Worm (Caenorhabditis elegans) whole organism, young adult: ENCODE measurements around the gene nlp-50.

Source experiments
- B0261.1 ChIP-seq: sonication (generic microtip); optimal IDR thresholded peaks from 2 replicates; lab custom pipeline; 2016; ENCODE audit warnings: mild to moderate bottlenecking, missing genetic modification characterization, moderate library complexity, missing compliant biosample characterization
- B0336.3 ChIP-seq: fragments of 200-800 bp; sonication (Bioruptor generic); IDR thresholded peaks from 2 replicates; pipeline ENCODE4 v1.3.6; 2022; ENCODE audit warnings: missing genetic modification characterization, missing compliant biosample characterization
- C17E4.6 ChIP-seq: fragments of 200-800 bp; sonication (Bioruptor generic); IDR thresholded peaks from 2 replicates; pipeline ENCODE4 v1.3.6; 2022; ENCODE audit warnings: missing genetic modification reagents, missing genetic modification characterization, missing compliant biosample characterization
- F22D6.2 ChIP-seq: sonication (generic microtip); optimal IDR thresholded peaks from 2 replicates; lab custom pipeline; 2016; ENCODE audit warnings: mild to moderate bottlenecking, missing genetic modification characterization, missing compliant biosample characterization
- F49E8.2 ChIP-seq: sonication (generic microtip); optimal IDR thresholded peaks from 3 replicates; lab custom pipeline; 2017; ENCODE audit warnings: missing genetic modification characterization, mild to moderate bottlenecking, missing compliant biosample characterization, antibody characterized with exemption, moderate library complexity; ENCODE audit not compliant: insufficient read depth
- F57C9.4 ChIP-seq: sonication (generic microtip); optimal IDR thresholded peaks from 2 replicates; lab custom pipeline; 2017; ENCODE audit warnings: mild to moderate bottlenecking, missing genetic modification characterization, missing compliant biosample characterization
- K11D2.4 ChIP-seq: fragments of 200-800 bp; sonication (Bioruptor generic); IDR thresholded peaks from 2 replicates; pipeline ENCODE4 v1.3.6; 2022; ENCODE audit warnings: missing genetic modification reagents, missing genetic modification characterization, missing compliant biosample characterization
- T07F8.4 ChIP-seq: sonication (generic microtip); optimal IDR thresholded peaks from 2 replicates; lab custom pipeline; 2016; ENCODE audit warnings: mild to moderate bottlenecking, missing genetic modification characterization, moderate library complexity, missing compliant biosample characterization
- Y56A3A.18 ChIP-seq: fragments of 200-800 bp; sonication (Bioruptor generic); IDR thresholded peaks from 2 replicates; pipeline ENCODE4 v1.3.6; 2022; ENCODE audit warnings: missing genetic modification reagents, missing genetic modification characterization, missing compliant biosample characterization
- atf-7 ChIP-seq: sonication (generic microtip); optimal IDR thresholded peaks from 2 replicates; lab custom pipeline; 2017; ENCODE audit warnings: mild to moderate bottlenecking, missing genetic modification characterization, missing compliant biosample characterization
- attf-5 ChIP-seq: fragments of 200-800 bp; sonication (Bioruptor generic); optimal IDR thresholded peaks from 2 replicates; lab custom pipeline; 2018; ENCODE audit warnings: mild to moderate bottlenecking, missing genetic modification characterization, missing compliant biosample characterization
- ccch-3 ChIP-seq: fragments of 200-800 bp; sonication (Bioruptor generic); optimal IDR thresholded peaks from 2 replicates; lab custom pipeline; 2018; ENCODE audit warnings: mild to moderate bottlenecking, missing genetic modification characterization, missing compliant biosample characterization
- ceh-100 ChIP-seq: fragments of 200-800 bp; sonication (Bioruptor generic); IDR thresholded peaks from 2 replicates; pipeline ENCODE4 v1.3.6; 2022; ENCODE audit warnings: missing genetic modification reagents, missing genetic modification characterization, missing compliant biosample characterization
- efl-1 ChIP-seq: fragments of 150-350 bp; optimal IDR thresholded peaks from 2 replicates; lab custom pipeline; 2014; ENCODE audit warnings: missing biosample characterization, missing genetic modification reagents, missing genetic modification characterization
- egl-18 ChIP-seq: fragments of 200-800 bp; sonication (Bioruptor generic); IDR thresholded peaks from 2 replicates; pipeline ENCODE4 v1.3.6; 2022; ENCODE audit warnings: missing genetic modification reagents, missing genetic modification characterization, missing compliant biosample characterization
- egrh-3 ChIP-seq: fragments of 200-800 bp; sonication (Bioruptor generic); IDR thresholded peaks from 2 replicates; pipeline ENCODE4 v1.3.6; 2022; ENCODE audit warnings: missing genetic modification reagents, missing genetic modification characterization, missing compliant biosample characterization
- ets-4 ChIP-seq: fragments of 200-800 bp; sonication (Bioruptor generic); optimal IDR thresholded peaks from 2 replicates; lab custom pipeline; 2018; ENCODE audit warnings: mild to moderate bottlenecking, missing genetic modification characterization, missing compliant biosample characterization
- hlh-12 ChIP-seq: sonication (generic microtip); optimal IDR thresholded peaks from 2 replicates; lab custom pipeline; 2016; ENCODE audit warnings: missing genetic modification characterization, missing compliant biosample characterization
- hlh-26 ChIP-seq: fragments of 200-800 bp; sonication (Bioruptor generic); conservative IDR thresholded peaks from 2 replicates; pipeline ENCODE4 v1.3.6; 2022; ENCODE audit warnings: missing genetic modification reagents, missing genetic modification characterization, missing compliant biosample characterization
- hmg-1.2 ChIP-seq: fragments of 200-800 bp; sonication (Bioruptor generic); IDR thresholded peaks from 2 replicates; pipeline ENCODE4 v1.3.6; 2022; ENCODE audit warnings: missing genetic modification reagents, missing genetic modification characterization, missing compliant biosample characterization
- lag-1 ChIP-seq: fragments of 200-800 bp; sonication (Bioruptor generic); IDR thresholded peaks from 2 replicates; pipeline ENCODE4 v1.3.6; 2022; ENCODE audit warnings: missing genetic modification reagents, missing genetic modification characterization, missing compliant biosample characterization
- lin-35 ChIP-seq, 3 experiments: fragments of 150-350 bp in 2 of 3; sonication (generic microtip) in 1 of 3; optimal IDR thresholded peaks; 2 replicates each; lab custom pipeline; 2014 to 2018; ENCODE audit warnings: missing biosample characterization in 3 of 3, missing genetic modification characterization in 3 of 3, missing genetic modification reagents in 3 of 3
- lsl-1 ChIP-seq: fragments of 200-800 bp; sonication (Bioruptor generic); optimal IDR thresholded peaks from 2 replicates; lab custom pipeline; 2018; ENCODE audit warnings: mild to moderate bottlenecking, missing genetic modification characterization, moderate library complexity, missing compliant biosample characterization
- lsy-27 ChIP-seq: sonication (generic microtip); optimal IDR thresholded peaks from 2 replicates; lab custom pipeline; 2017; ENCODE audit warnings: missing genetic modification characterization, mild to moderate bottlenecking, missing compliant biosample characterization, antibody characterized with exemption, missing genotype, borderline replicate concordance; ENCODE audit not compliant: insufficient read depth
- madf-10 ChIP-seq: sonication (generic microtip); optimal IDR thresholded peaks from 2 replicates; lab custom pipeline; 2016; ENCODE audit warnings: mild to moderate bottlenecking, missing genetic modification characterization, missing compliant biosample characterization
- madf-3 ChIP-seq: fragments of 200-800 bp; sonication (Bioruptor generic); IDR thresholded peaks from 2 replicates; pipeline ENCODE4 v1.3.6; 2022; ENCODE audit warnings: missing genetic modification reagents, missing genetic modification characterization, missing compliant biosample characterization
- madf-6 ChIP-seq: fragments of 200-800 bp; sonication (Bioruptor generic); IDR thresholded peaks from 2 replicates; pipeline ENCODE4 v1.3.6; 2022; ENCODE audit warnings: missing genetic modification reagents, missing genetic modification characterization, missing compliant biosample characterization
- mxl-1 ChIP-seq: sonication (generic microtip); optimal IDR thresholded peaks from 2 replicates; lab custom pipeline; 2016; ENCODE audit warnings: missing genetic modification characterization, missing compliant biosample characterization
- nfyb-1 ChIP-seq: fragments of 200-800 bp; sonication (Bioruptor generic); IDR thresholded peaks from 2 replicates; pipeline ENCODE4 v1.3.6; 2022; ENCODE audit warnings: missing genetic modification reagents, missing genetic modification characterization, missing compliant biosample characterization
- nhr-80 ChIP-seq: sonication (generic microtip); optimal IDR thresholded peaks from 2 replicates; lab custom pipeline; 2016; ENCODE audit warnings: missing genetic modification characterization, missing compliant biosample characterization
- nhr-90 ChIP-seq: sonication (generic microtip); optimal IDR thresholded peaks from 2 replicates; lab custom pipeline; 2016; ENCODE audit warnings: missing genotype, mild to moderate bottlenecking, missing genetic modification characterization, missing compliant biosample characterization
- snpc-3.4 ChIP-seq: sonication (generic microtip); optimal IDR thresholded peaks from 2 replicates; lab custom pipeline; 2017; ENCODE audit warnings: missing genetic modification characterization, mild to moderate bottlenecking, missing compliant biosample characterization, antibody characterized with exemption, moderate library complexity, missing genotype, missing genetic modification reagents
- ztf-25 ChIP-seq: fragments of 200-800 bp; sonication (Bioruptor generic); IDR thresholded peaks from 2 replicates; pipeline ENCODE4 v1.3.6; 2022; ENCODE audit warnings: missing genetic modification reagents, missing genetic modification characterization, missing compliant biosample characterization
- ztf-26 ChIP-seq: sonication (generic microtip); optimal IDR thresholded peaks from 2 replicates; lab custom pipeline; 2017; ENCODE audit warnings: missing genetic modification characterization, missing compliant biosample characterization
- ztf-6 ChIP-seq: fragments of 200-800 bp; sonication (Bioruptor generic); IDR thresholded peaks from 2 replicates; pipeline ENCODE4 v1.3.6; 2022; ENCODE audit warnings: missing genetic modification reagents, missing genetic modification characterization, missing compliant biosample characterization

nlp-50 gene

ce11 chrII:6754671-6755224, 10.1 kb upstream of the nlp-50 start, which contains the start of the genes srx-95 and fis-1:
Gene srx-95, minus strand, starts transcription at chrII:6754771.
Gene fis-1, plus strand, starts transcription at chrII:6755174.
- TF ChIP-seq Y56A3A.18 (GFP tag; lab: Robert Waterston, UW) (no peak), F49E8.2 (tag; lab: Kevin White, UChicago) (no peak), F57C9.4 (tag; lab: Kevin White, UChicago) (no peak), ztf-6 (GFP tag; lab: Robert Waterston, UW) (no peak), ccch-3 (GFP tag; lab: Kevin White, UChicago) (no peak), madf-10 (tag; lab: Kevin White, UChicago) (no peak), attf-5 (GFP tag; lab: Kevin White, UChicago) (no peak), K11D2.4 (GFP tag; lab: Robert Waterston, UW) (no peak), atf-7 (tag; lab: Kevin White, UChicago) (no peak), lin-35 (GFP tag; optimal IDR thresholded peaks at IDR 0.05; lab: Kevin White, UChicago) (no peak)

- TF ChIP-seq ceh-100 (GFP tag; lab: Robert Waterston, UW) (no peak), lsy-27 (tag; lab: Kevin White, UChicago) (no peak), egrh-3 (GFP tag; lab: Robert Waterston, UW) (no peak), madf-6 (GFP tag; lab: Robert Waterston, UW) (no peak), snpc-3.4 (tag; lab: Kevin White, UChicago) (no peak), nhr-80 (tag; lab: Kevin White, UChicago) (no peak), nhr-90 (tag; lab: Kevin White, UChicago) (no peak)
These were observed 8.6 kb upstream of the nlp-50 start, which contains the start of gene F41G3.3 for ce11 chrII:6756232-6756631. Gene F41G3.3, plus strand, starts transcription at chrII:6756532.

ce11 chrII:6768014-6768413, 3.2 kb downstream of the nlp-50 start, which contains the start of gene F41G3.18:
Gene F41G3.18, plus strand, starts transcription at chrII:6768314.
- TF ChIP-seq nfyb-1 (GFP tag; lab: Robert Waterston, UW) (no peak), nhr-80 (tag; lab: Kevin White, UChicago) (peak; percentile 51)

- TF ChIP-seq B0261.1 (tag; lab: Kevin White, UChicago) (no peak), mxl-1 (no peak), F22D6.2 (tag; lab: Kevin White, UChicago) (no peak), efl-1 (no peak), lag-1 (GFP tag; lab: Robert Waterston, UW) (no peak), B0336.3 (GFP tag; lab: Robert Waterston, UW) (no peak), lsl-1 (no peak), ztf-25 (GFP tag; lab: Robert Waterston, UW) (no peak), egl-18 (GFP tag; lab: Robert Waterston, UW) (no peak), madf-3 (no peak), hlh-26 (GFP tag; lab: Robert Waterston, UW) (no peak), T07F8.4 (no peak), ets-4 (no peak), hmg-1.2 (GFP tag; lab: Robert Waterston, UW) (no peak), hlh-12 (tag; lab: Kevin White, UChicago) (no peak), C17E4.6 (GFP tag; lab: Robert Waterston, UW) (no peak), ztf-26 (tag; lab: Kevin White, UChicago) (no peak)
These were observed 5.2 kb downstream of the nlp-50 start for ce11 chrII:6770030-6770429.
